Fruit fly (Drosophila melanogaster) whole organism, wandering third instar larva: ENCODE results near the gene Mettl14.

ENCODE experiments used
- Abd-B ChIP-seq: fragments of >200 bp; optimal IDR thresholded peaks from 2 replicates; lab custom pipeline; 2017; ENCODE audit warnings: missing biosample characterization, missing genetic modification characterization
- Dfd ChIP-seq: fragments of >200 bp; optimal IDR thresholded peaks from 2 replicates; lab custom pipeline; 2017; ENCODE audit warnings: missing biosample characterization, missing genetic modification characterization
- Dif ChIP-seq: fragments of 200-275, 200-300 bp; sonication (Bioruptor generic); optimal IDR thresholded peaks from 2 replicates; lab custom pipeline; 2018; ENCODE audit warnings: missing biosample characterization, missing genetic modification characterization; ENCODE audit not compliant: partially characterized antibody
- GATAd ChIP-seq: sonication (Bioruptor generic); optimal IDR thresholded peaks from 2 replicates; lab custom pipeline; 2016; ENCODE audit warnings: missing biosample characterization, missing genetic modification characterization
- HLH106 ChIP-seq: fragments of 200-800 bp; optimal IDR thresholded peaks from 3 replicates; lab custom pipeline; 2019; ENCODE audit warnings: missing biosample characterization, mild to moderate bottlenecking, missing genetic modification characterization, moderate library complexity
- Hnf4 ChIP-seq: fragments of 200-800 bp; sonication (Bioruptor generic); optimal IDR thresholded peaks from 2 replicates; lab custom pipeline; 2016; ENCODE audit warnings: missing biosample characterization, mild to moderate bottlenecking, missing genetic modification characterization
- Hr78 ChIP-seq: fragments of >200 bp; optimal IDR thresholded peaks from 2 replicates; lab custom pipeline; 2017; ENCODE audit warnings: missing biosample characterization, missing genetic modification characterization
- Hr83 ChIP-seq: fragments of 200-300 bp; sonication (Bioruptor generic); optimal IDR thresholded peaks from 2 replicates; lab custom pipeline; 2016; ENCODE audit warnings: missing biosample characterization, mild to moderate bottlenecking, missing genetic modification characterization, moderate library complexity; ENCODE audit not compliant: poor library complexity, severe bottlenecking
- Jra ChIP-seq: sonication (Bioruptor generic); optimal IDR thresholded peaks from 2 replicates; lab custom pipeline; 2016; ENCODE audit warnings: missing biosample characterization, missing genetic modification characterization
- Mio ChIP-seq: sonication (Bioruptor generic); optimal IDR thresholded peaks from 2 replicates; lab custom pipeline; 2016; ENCODE audit warnings: missing biosample characterization, missing genetic modification characterization
- Myc ChIP-seq: fragments of >200 bp; optimal IDR thresholded peaks from 2 replicates; lab custom pipeline; 2017
- N ChIP-seq: fragments of >200 bp; optimal IDR thresholded peaks from 2 replicates; lab custom pipeline; 2018; ENCODE audit warnings: missing biosample characterization, missing external identifiers, missing genetic modification characterization
- OdsH ChIP-seq: fragments of 200-800 bp; sonication (Bioruptor generic); optimal IDR thresholded peaks from 2 replicates; lab custom pipeline; 2016; ENCODE audit warnings: missing biosample characterization, mild to moderate bottlenecking, missing genetic modification characterization
- Rel ChIP-seq, 2 experiments: fragments of 200-800 bp; sonication (Bioruptor generic) in 1 of 2; optimal IDR thresholded peaks; 2 replicates in 1 of 2; 3 replicates in 1 of 2; lab custom pipeline; 2016 to 2019; ENCODE audit warnings: mild to moderate bottlenecking in 2 of 2, missing biosample characterization in 2 of 2, missing genetic modification characterization in 2 of 2, moderate library complexity in 1 of 2
- Sp1 ChIP-seq: fragments of 200-800 bp; sonication (Bioruptor generic); optimal IDR thresholded peaks from 3 replicates; lab custom pipeline; 2019; ENCODE audit warnings: missing biosample characterization, mild to moderate bottlenecking, missing genetic modification characterization, moderate library complexity
- br ChIP-seq: fragments of 200-800 bp; sonication (Bioruptor generic); optimal IDR thresholded peaks from 2 replicates; lab custom pipeline; 2016; ENCODE audit warnings: missing biosample characterization, missing genetic modification characterization
- brk ChIP-seq: fragments of 200-800 bp; sonication (Bioruptor generic); optimal IDR thresholded peaks from 2 replicates; lab custom pipeline; 2016; ENCODE audit warnings: missing biosample characterization, mild to moderate bottlenecking, missing genetic modification characterization
- dl ChIP-seq, 2 experiments: fragments of 175-275, 200-275 bp in 1 of 2; fragments of 200-275 bp in 1 of 2; sonication (Bioruptor generic); optimal IDR thresholded peaks; lab custom pipeline; 2018; ENCODE audit warnings: mild to moderate bottlenecking in 2 of 2, missing biosample characterization in 2 of 2, missing genetic modification characterization in 2 of 2, moderate library complexity in 2 of 2; ENCODE audit not compliant: partially characterized antibody in 2 of 2, insufficient read depth in 1 of 2
- dmrt93B ChIP-seq: fragments of 200-800 bp; sonication (Bioruptor generic); optimal IDR thresholded peaks from 2 replicates; lab custom pipeline; 2018; ENCODE audit warnings: missing biosample characterization, mild to moderate bottlenecking, missing genetic modification characterization
- ey ChIP-seq: fragments of 200-800 bp; sonication (Bioruptor generic); optimal IDR thresholded peaks from 2 replicates; lab custom pipeline; 2016; ENCODE audit warnings: missing biosample characterization, missing genetic modification characterization
- foxo ChIP-seq, 2 experiments: fragments of 200-800 bp; sonication (Bioruptor generic); optimal IDR thresholded peaks; 2 replicates in 1 of 2; 3 replicates in 1 of 2; lab custom pipeline; 2016 to 2017; ENCODE audit warnings: missing biosample characterization in 2 of 2, missing genetic modification characterization in 2 of 2
- fru ChIP-seq: fragments of 200-800 bp; sonication (Bioruptor generic); optimal IDR thresholded peaks from 3 replicates; lab custom pipeline; 2016; ENCODE audit warnings: missing biosample characterization, mild to moderate bottlenecking, missing genetic modification characterization
- h ChIP-seq: fragments of 200-800 bp; sonication (Bioruptor generic); optimal IDR thresholded peaks from 3 replicates; lab custom pipeline; 2016; ENCODE audit warnings: missing biosample characterization, mild to moderate bottlenecking, missing genetic modification characterization
- jim ChIP-seq: fragments of 175-275, 200-325 bp; sonication (Bioruptor generic); optimal IDR thresholded peaks from 2 replicates; lab custom pipeline; 2016; ENCODE audit warnings: missing biosample characterization, mild to moderate bottlenecking, missing genetic modification characterization
- pan ChIP-seq: fragments of >200 bp; optimal IDR thresholded peaks from 2 replicates; lab custom pipeline; 2017
- psq ChIP-seq: fragments of 200-800 bp; sonication (Bioruptor generic); optimal IDR thresholded peaks from 3 replicates; lab custom pipeline; 2017; ENCODE audit warnings: missing biosample characterization, mild to moderate bottlenecking, missing genetic modification characterization, moderate library complexity
- rgr ChIP-seq: fragments of 200-800 bp; sonication (Bioruptor generic); optimal IDR thresholded peaks from 3 replicates; lab custom pipeline; 2016; ENCODE audit warnings: missing biosample characterization, mild to moderate bottlenecking, missing genetic modification characterization
- sage ChIP-seq: fragments of 200-800 bp; sonication (Bioruptor generic); optimal IDR thresholded peaks from 2 replicates; lab custom pipeline; 2016; ENCODE audit warnings: missing biosample characterization, mild to moderate bottlenecking, missing genetic modification characterization
- sv ChIP-seq: fragments of 200-800 bp; sonication (Bioruptor generic); optimal IDR thresholded peaks from 3 replicates; lab custom pipeline; 2016; ENCODE audit warnings: missing biosample characterization, missing genetic modification characterization
- tai ChIP-seq: sonication (Bioruptor generic); optimal IDR thresholded peaks from 2 replicates; lab custom pipeline; 2016; ENCODE audit warnings: missing biosample characterization, missing genetic modification characterization
- usp ChIP-seq: fragments of >200 bp; optimal IDR thresholded peaks from 2 replicates; lab custom pipeline; 2017; ENCODE audit warnings: missing biosample characterization, missing genetic modification characterization
- woc ChIP-seq: sonication (Bioruptor generic); optimal IDR thresholded peaks from 2 replicates; lab custom pipeline; 2016; ENCODE audit warnings: missing biosample characterization, mild to moderate bottlenecking, missing genetic modification characterization

Gene Mettl14

dm6 chr2L:8300220-8301167, 7.7 kb upstream of the Mettl14 start, which contains the start of gene Btk:
Gene Btk, minus strand, starts transcription at chr2L:8301079.
- no peak for TF ChIP-seq Abd-B
- peak; percentile 39 for TF ChIP-seq psq (GFP tag; lab: Kevin White, UChicago)
- no peak for TF ChIP-seq Rel (GFP tag; optimal IDR thresholded peaks at IDR 0.05; lab: Kevin White, UChicago)
- TF ChIP-seq Rel (tag; optimal IDR thresholded peaks at IDR 0.05; lab: Kevin White, UChicago) = peak; percentile 31
- peak; percentile 12 for TF ChIP-seq Sp1

- TF ChIP-seq Hr78 (GFP tag; lab: Kevin White, UChicago) = no peak
- TF ChIP-seq HLH106 (tag; lab: Kevin White, UChicago) = no peak
- no peak for TF ChIP-seq sv
- TF ChIP-seq foxo (GFP tag; optimal IDR thresholded peaks at IDR 0.05; lab: Kevin White, UChicago) = no peak
- no peak for TF ChIP-seq dl (GFP tag; optimal IDR thresholded peaks at IDR 0.05; lab: Kevin White, UChicago; ENCODE audit: insufficient read depth in 1 of 2, partially characterized antibody in 2 of 2)
- no peak for TF ChIP-seq rgr (GFP tag; lab: Kevin White, UChicago)
- TF ChIP-seq usp (GFP tag; lab: Kevin White, UChicago) = no peak
- no peak for TF ChIP-seq OdsH (GFP tag; lab: Kevin White, UChicago)
- no peak for TF ChIP-seq Hr83 (GFP tag; lab: Kevin White, UChicago)
- TF ChIP-seq jim (GFP tag; lab: Kevin White, UChicago) = no peak
- TF ChIP-seq Myc (lab: Kevin White, UChicago) = no peak
- no peak for TF ChIP-seq Jra (GFP tag; lab: Kevin White, UChicago)
- no peak for TF ChIP-seq br (GFP tag; lab: Kevin White, UChicago)
- no peak for TF ChIP-seq woc (GFP tag; lab: Kevin White, UChicago)
These were observed 5.3 kb upstream of the Mettl14 start, which contains the start of the genes wol and Scgalpha for dm6 chr2L:8302766-8303479. Gene wol, minus strand, starts transcription at chr2L:8302985. Gene Scgalpha, plus strand, starts transcription at chr2L:8303429.

dm6 chr2L:8304635-8305034, 3.6 kb upstream of the Mettl14 start:
- TF ChIP-seq Hnf4 (GFP tag; lab: Kevin White, UChicago) (no peak), N (GFP tag; lab: Kevin White, UChicago) (no peak), br (GFP tag; lab: Kevin White, UChicago) (no peak), tai (GFP tag; lab: Kevin White, UChicago) (no peak), GATAd (GFP tag; lab: Kevin White, UChicago) (no peak), Mio (GFP tag; lab: Kevin White, UChicago) (no peak), h (GFP tag; lab: Kevin White, UChicago) (no peak), Rel (GFP tag; optimal IDR thresholded peaks at IDR 0.05; lab: Kevin White, UChicago) (no peak), Rel (tag; optimal IDR thresholded peaks at IDR 0.05; lab: Kevin White, UChicago) (no peak), jim (GFP tag; lab: Kevin White, UChicago) (no peak), Dfd (GFP tag; lab: Kevin White, UChicago) (no peak), brk (GFP tag; lab: Kevin White, UChicago) (no peak), psq (GFP tag; lab: Kevin White, UChicago) (no peak), Sp1 (no peak), ey (GFP tag; lab: Kevin White, UChicago) (no peak), Myc (lab: Kevin White, UChicago) (no peak), Dif (no peak), foxo (GFP tag; optimal IDR thresholded peaks at IDR 0.05; lab: Kevin White, UChicago) (no peak), usp (GFP tag; lab: Kevin White, UChicago) (no peak), fru (GFP tag; lab: Kevin White, UChicago) (no peak), Hr78 (GFP tag; lab: Kevin White, UChicago) (no peak)
- TF ChIP-seq, all 38 proteins: peak for 0

- TF ChIP-seq sage (GFP tag; lab: Kevin White, UChicago) (no peak), sv (no peak), foxo (GFP tag; optimal IDR thresholded peaks at IDR 0.05; lab: Kevin White, UChicago) (no peak), ey (GFP tag; lab: Kevin White, UChicago) (no peak), jim (GFP tag; lab: Kevin White, UChicago) (no peak), dl (GFP tag; optimal IDR thresholded peaks at IDR 0.05; lab: Kevin White, UChicago; ENCODE audit: insufficient read depth in 1 of 2, partially characterized antibody in 2 of 2) (no peak), Hr78 (GFP tag; lab: Kevin White, UChicago) (no peak), Hr83 (GFP tag; lab: Kevin White, UChicago) (no peak), br (GFP tag; lab: Kevin White, UChicago) (no peak), HLH106 (tag; lab: Kevin White, UChicago) (no peak), fru (GFP tag; lab: Kevin White, UChicago) (no peak), dmrt93B (GFP tag; lab: Kevin White, UChicago) (no peak), h (GFP tag; lab: Kevin White, UChicago) (no peak), Dif (no peak), brk (GFP tag; lab: Kevin White, UChicago) (no peak), Abd-B (no peak), pan (lab: Kevin White, UChicago) (no peak)
These were observed 2.8 kb upstream of the Mettl14 start, which contains the start of gene CG7840 for dm6 chr2L:8305409-8305808. Gene CG7840, plus strand, starts transcription at chr2L:8305586.
